Fruit fly (Drosophila melanogaster): ENCODE measurements around the gene Act5C.

The Act5C gene

DNA sequence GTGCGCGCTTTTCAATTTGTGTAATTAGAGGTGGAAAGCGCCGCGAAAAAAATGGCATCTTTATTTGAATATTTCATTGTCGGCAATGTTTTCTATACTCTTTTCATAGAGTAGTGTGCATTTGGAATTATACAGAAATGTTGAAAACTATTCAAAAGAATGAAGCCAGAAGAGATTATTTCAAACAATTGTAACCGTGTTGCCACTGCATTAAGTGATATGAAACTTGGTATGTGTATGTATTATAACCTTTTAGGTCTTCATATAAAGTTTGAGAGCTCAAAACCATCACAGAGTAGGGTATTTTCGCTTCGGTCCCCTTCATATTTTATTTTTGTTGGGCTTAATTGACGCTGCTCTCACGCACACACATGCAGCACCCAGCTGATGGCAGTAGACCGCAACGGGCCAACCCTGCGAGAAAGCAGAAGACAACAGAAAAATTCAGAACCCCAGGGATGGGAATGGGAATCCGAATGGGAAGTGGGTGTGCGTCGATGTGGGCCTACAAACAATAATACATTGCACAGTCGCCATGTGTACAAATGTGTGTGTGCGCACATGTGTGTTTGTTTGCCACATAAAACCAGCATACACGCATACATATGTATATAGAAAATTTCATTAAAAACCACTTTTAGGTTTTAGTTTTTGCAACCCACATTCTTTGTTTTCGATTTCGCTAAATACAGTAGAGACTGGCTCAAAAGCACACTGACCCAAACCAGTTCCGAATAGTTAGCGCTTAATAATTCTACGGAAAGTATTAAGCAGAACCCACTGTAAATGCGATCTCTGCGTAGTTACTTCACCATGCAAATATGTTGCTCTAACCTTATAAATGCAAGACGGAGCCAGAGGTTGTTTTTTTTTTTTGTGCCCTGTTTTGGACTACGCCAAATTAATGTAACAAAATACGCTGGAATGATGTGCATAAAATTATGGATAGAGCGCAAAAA is 5.9 kb upstream of the Act5C start (continued):
- no peak for TF ChIP-seq onecut (GFP tag; IDR thresholded peaks at IDR 0.05)
- no peak for TF ChIP-seq yki (optimal IDR thresholded peaks at IDR 0.05)
- TF ChIP-seq HLH54F (GFP tag; optimal IDR thresholded peaks at IDR 0.05) = no peak
- TF ChIP-seq D (optimal IDR thresholded peaks at IDR 0.05) = no peak
- no peak for TF ChIP-seq D (GFP tag; optimal IDR thresholded peaks at IDR 0.05)
- TF ChIP-seq ro (GFP tag; IDR thresholded peaks at IDR 0.05) = no peak
- TF ChIP-seq prd (optimal IDR thresholded peaks at IDR 0.05) = no peak
- no peak for TF ChIP-seq prd (GFP tag; IDR thresholded peaks at IDR 0.05)
- TF ChIP-seq bowl (GFP tag; IDR thresholded peaks at IDR 0.05) = no peak
- no peak for TF ChIP-seq gfzf (GFP tag; optimal IDR thresholded peaks at IDR 0.05)
- TF ChIP-seq YL-1 (GFP tag; optimal IDR thresholded peaks at IDR 0.05) = no peak
- no peak for TF ChIP-seq sob (GFP tag; IDR thresholded peaks at IDR 0.05)
- no peak for TF ChIP-seq CG6813 (GFP tag; optimal IDR thresholded peaks at IDR 0.05)
- no peak for TF ChIP-seq CG3065 (GFP tag; optimal IDR thresholded peaks at IDR 0.05)
- no peak for TF ChIP-seq Antp (GFP tag; optimal IDR thresholded peaks at IDR 0.05)
- no peak for TF ChIP-seq sr (GFP tag; IDR thresholded peaks at IDR 0.05)
- TF ChIP-seq otp (GFP tag; IDR thresholded peaks at IDR 0.05) = no peak
- no peak for TF ChIP-seq CG18764 (GFP tag; optimal IDR thresholded peaks at IDR 0.05)
- no peak for TF ChIP-seq CG10565 (GFP tag; optimal IDR thresholded peaks at IDR 0.05)
- TF ChIP-seq pfk (GFP tag; optimal IDR thresholded peaks at IDR 0.05) = no peak
- no peak for TF ChIP-seq crc (GFP tag; optimal IDR thresholded peaks at IDR 0.05)
- peak; percentile 2 for TF ChIP-seq CG17829 (tag; optimal IDR thresholded peaks at IDR 0.05)
- no peak for TF ChIP-seq CG8089 (GFP tag; optimal IDR thresholded peaks at IDR 0.05)
- peak; percentile 57 for TF ChIP-seq gcm (GFP tag; optimal IDR thresholded peaks at IDR 0.05)
- no peak for TF ChIP-seq CG6791 (GFP tag; IDR thresholded peaks at IDR 0.05; ENCODE audit: partially characterized antibody)
- TF ChIP-seq Asciz (GFP tag; optimal IDR thresholded peaks at IDR 0.05) = no peak
- no peak for TF ChIP-seq bcd (GFP tag; optimal IDR thresholded peaks at IDR 0.05)
- TF ChIP-seq Xrp1 (GFP tag; IDR thresholded peaks at IDR 0.05) = 0 out of 2 replicates have a peak, but pooled peaks have one; percentile 9
- TF ChIP-seq CHES-1-like (GFP tag; optimal IDR thresholded peaks at IDR 0.05) = no peak
- no peak for TF ChIP-seq Dad (GFP tag; optimal IDR thresholded peaks at IDR 0.05)
- TF ChIP-seq gro (GFP tag; optimal IDR thresholded peaks at IDR 0.05) = no peak
- TF ChIP-seq CG9609 (GFP tag; optimal IDR thresholded peaks at IDR 0.05) = no peak
- no peak for TF ChIP-seq Kr (GFP tag; optimal IDR thresholded peaks at IDR 0.05)
- no peak for TF ChIP-seq CG2202 (tag; optimal IDR thresholded peaks at IDR 0.05)
- TF ChIP-seq Aef1 (GFP tag; IDR thresholded peaks at IDR 0.05) = no peak
- no peak for TF ChIP-seq Rx (GFP tag; IDR thresholded peaks at IDR 0.05)
- TF ChIP-seq cad (GFP tag; optimal IDR thresholded peaks at IDR 0.05) = no peak
- no peak for TF ChIP-seq slou (GFP tag; optimal IDR thresholded peaks at IDR 0.05)
- no peak for TF ChIP-seq Dp (GFP tag; optimal IDR thresholded peaks at IDR 0.05)
- no peak for TF ChIP-seq trh (GFP tag; optimal IDR thresholded peaks at IDR 0.05)
- TF ChIP-seq pzg (GFP tag; optimal IDR thresholded peaks at IDR 0.05) = no peak
- no peak for TF ChIP-seq Nf-YB (GFP tag; optimal IDR thresholded peaks at IDR 0.05)
- TF ChIP-seq CG10209 (GFP tag; optimal IDR thresholded peaks at IDR 0.05) = no peak
- no peak for TF ChIP-seq CG16779 (GFP tag; IDR thresholded peaks at IDR 0.05)
- no peak for TF ChIP-seq CG15269 (tag; optimal IDR thresholded peaks at IDR 0.05)
- TF ChIP-seq dmrt11E (tag; optimal IDR thresholded peaks at IDR 0.05) = peak; percentile 43
- no peak for TF ChIP-seq gt (GFP tag; IDR thresholded peaks at IDR 0.05)
- TF ChIP-seq Hr3 (GFP tag; optimal IDR thresholded peaks at IDR 0.05) = no peak
- TF ChIP-seq CG1529 (GFP tag; optimal IDR thresholded peaks at IDR 0.05) = no peak
- TF ChIP-seq CG13287 (GFP tag; IDR thresholded peaks at IDR 0.05; ENCODE audit: partially characterized antibody) = no peak
- no peak for TF ChIP-seq CG14860 (GFP tag; IDR thresholded peaks at IDR 0.05; ENCODE audit: partially characterized antibody)

All from whole organism, embryonic.